Worm (Caenorhabditis elegans): ENCODE results near the gene F56B3.11.

F56B3.11 gene

ce11 chrIV:756956-757355, 39.4 kb downstream of the F56B3.11 start:
- TF ChIP-seq blmp-1 (tag; optimal IDR thresholded peaks at IDR 0.05): no peak
- TF ChIP-seq sem-2 (GFP tag; optimal IDR thresholded peaks at IDR 0.05): no peak
- TF ChIP-seq nhr-76 (tag; optimal IDR thresholded peaks at IDR 0.05): no peak
- no peak for TF ChIP-seq tbx-8 (GFP tag; optimal IDR thresholded peaks at IDR 0.05)
- no peak for TF ChIP-seq pha-4 (tag; optimal IDR thresholded peaks at IDR 0.05)
- no peak for TF ChIP-seq ceh-43 (GFP tag; optimal IDR thresholded peaks at IDR 0.05)
- no peak for TF ChIP-seq nhr-12 (tag; optimal IDR thresholded peaks at IDR 0.05)
- TF ChIP-seq sptf-1 (tag; optimal IDR thresholded peaks at IDR 0.05): no peak
- no peak for TF ChIP-seq snpc-4 (tag; optimal IDR thresholded peaks at IDR 0.05)
- TF ChIP-seq bed-3 (GFP tag; optimal IDR thresholded peaks at IDR 0.05): no peak
- no peak for TF ChIP-seq drap-1 (GFP tag; optimal IDR thresholded peaks at IDR 0.05)
- TF ChIP-seq nhr-237 (tag; optimal IDR thresholded peaks at IDR 0.05): no peak
- no peak for TF ChIP-seq lin-32 (GFP tag; optimal IDR thresholded peaks at IDR 0.05)
- TF ChIP-seq mab-5 (tag; optimal IDR thresholded peaks at IDR 0.05): no peak
- no peak for TF ChIP-seq mep-1 (tag; optimal IDR thresholded peaks at IDR 0.05)
- TF ChIP-seq unc-39 (tag; optimal IDR thresholded peaks at IDR 0.05): no peak
- no peak for TF ChIP-seq lsy-2 (tag; optimal IDR thresholded peaks at IDR 0.05)
- no peak for TF ChIP-seq mls-2 (tag; optimal IDR thresholded peaks at IDR 0.05)
- TF ChIP-seq ham-2 (GFP tag; optimal IDR thresholded peaks at IDR 0.05): no peak

ce11 chrIV:756421-756820, 40.0 kb downstream of the F56B3.11 start, which contains the start of gene srt-23:
Gene srt-23, plus strand, starts transcription at chrIV:756721.
- no peak for TF ChIP-seq M03D4.4 (tag; optimal IDR thresholded peaks at IDR 0.05)
- TF ChIP-seq elt-1 (tag; optimal IDR thresholded peaks at IDR 0.05; ENCODE audit: borderline replicate concordance, insufficient read depth): no peak
- no peak for TF ChIP-seq nhr-12 (tag; optimal IDR thresholded peaks at IDR 0.05)
- no peak for TF ChIP-seq ham-2 (GFP tag; optimal IDR thresholded peaks at IDR 0.05)
- no peak for TF ChIP-seq bed-3 (GFP tag; optimal IDR thresholded peaks at IDR 0.05)
- TF ChIP-seq lin-32 (GFP tag; optimal IDR thresholded peaks at IDR 0.05): no peak

ce11 chrIV:754357-754972, 41.9 kb downstream of the F56B3.11 start:
- TF ChIP-seq flh-1 (GFP tag; optimal IDR thresholded peaks at IDR 0.05): no peak
- TF ChIP-seq sptf-1 (tag; optimal IDR thresholded peaks at IDR 0.05): no peak
- no peak for TF ChIP-seq ham-2 (GFP tag; optimal IDR thresholded peaks at IDR 0.05)
- no peak for TF ChIP-seq zip-8 (tag; optimal IDR thresholded peaks at IDR 0.05)
- TF ChIP-seq hlh-1 (tag; optimal IDR thresholded peaks at IDR 0.05): no peak
- no peak for TF ChIP-seq mls-2 (tag; optimal IDR thresholded peaks at IDR 0.05)
- no peak for TF ChIP-seq ceh-83 (GFP tag; optimal IDR thresholded peaks at IDR 0.05)
- no peak for TF ChIP-seq sem-2 (GFP tag; optimal IDR thresholded peaks at IDR 0.05)
- no peak for TF ChIP-seq lin-13 (tag; optimal IDR thresholded peaks at IDR 0.05)
- TF ChIP-seq lsy-2 (tag; optimal IDR thresholded peaks at IDR 0.05): no peak
- TF ChIP-seq M03D4.4 (tag; optimal IDR thresholded peaks at IDR 0.05): no peak
- no peak for TF ChIP-seq mab-5 (tag; optimal IDR thresholded peaks at IDR 0.05)
- no peak for TF ChIP-seq ceh-39 (tag; optimal IDR thresholded peaks at IDR 0.05)
- TF ChIP-seq cnd-1 (tag; optimal IDR thresholded peaks at IDR 0.05): no peak

ce11 chrIV:749557-749956, 46.8 kb downstream of the F56B3.11 start:
- TF ChIP-seq ceh-83 (GFP tag; optimal IDR thresholded peaks at IDR 0.05) (no peak), lin-32 (GFP tag; optimal IDR thresholded peaks at IDR 0.05) (no peak), M03D4.4 (tag; optimal IDR thresholded peaks at IDR 0.05) (no peak), nhr-237 (tag; optimal IDR thresholded peaks at IDR 0.05) (no peak)

ce11 chrIV:746333-746732, 50.0 kb downstream of the F56B3.11 start:
- TF ChIP-seq nhr-12 (tag; optimal IDR thresholded peaks at IDR 0.05) (no peak), ztf-11 (tag; optimal IDR thresholded peaks at IDR 0.05) (no peak), elt-3 (tag; optimal IDR thresholded peaks at IDR 0.05) (no peak), zip-8 (tag; optimal IDR thresholded peaks at IDR 0.05) (no peak)

All from whole organism, mixed stage, embryonic.